Fruit fly (Drosophila melanogaster) whole organism, embryonic: ENCODE results near the gene CG14694.

ENCODE experiments used
- B-H2 ChIP-seq: fragments of 200-800 bp; sonication (Bioruptor generic); optimal IDR thresholded peaks from 2 replicates; lab custom pipeline; 2018; ENCODE audit warnings: missing biosample characterization, mild to moderate bottlenecking, missing genetic modification characterization
- Blimp-1 ChIP-seq: fragments of 200-800 bp; sonication (Bioruptor generic); optimal IDR thresholded peaks from 3 replicates; lab custom pipeline; 2018; ENCODE audit warnings: missing biosample characterization, missing genetic modification characterization, mild to moderate bottlenecking, moderate library complexity, missing genetic modification reagents
- CG10431 ChIP-seq: fragments of 200-800 bp; sonication (Bioruptor generic); optimal IDR thresholded peaks from 3 replicates; lab custom pipeline; 2018; ENCODE audit warnings: missing biosample characterization, mild to moderate bottlenecking, missing genetic modification characterization
- CG11093 ChIP-seq: fragments of 200-800 bp; sonication (Bioruptor generic); IDR thresholded peaks from 3 replicates; pipeline ENCODE4 v1.3.6; 2022; ENCODE audit warnings: missing biosample characterization, missing genetic modification characterization
- CG11398 ChIP-seq: fragments of 200-800 bp; sonication (Bioruptor generic); optimal IDR thresholded peaks from 2 replicates; lab custom pipeline; 2016; ENCODE audit warnings: missing biosample characterization, missing genetic modification characterization
- CG11456 ChIP-seq: fragments of 200-800 bp; sonication (Bioruptor generic); IDR thresholded peaks from 3 replicates; pipeline ENCODE4 v1.3.6; 2022; ENCODE audit warnings: missing biosample characterization, missing genetic modification characterization
- CG13123 ChIP-seq: fragments of 200-800 bp; sonication (Bioruptor generic); optimal IDR thresholded peaks from 2 replicates; lab custom pipeline; 2016; ENCODE audit warnings: missing biosample characterization, missing genetic modification characterization
- CG14667 ChIP-seq: fragments of 200-800 bp; sonication (Bioruptor generic); IDR thresholded peaks from 2 replicates; pipeline ENCODE4 v1.3.6; 2022; ENCODE audit warnings: missing biosample characterization, missing genetic modification characterization
- CG15269 ChIP-seq: fragments of 200-800 bp; sonication (Bioruptor generic); optimal IDR thresholded peaks from 2 replicates; lab custom pipeline; 2018; ENCODE audit warnings: missing biosample characterization, mild to moderate bottlenecking, missing genetic modification characterization, moderate library complexity
- CG15601 ChIP-seq: fragments of 200-800 bp; sonication (Bioruptor generic); optimal IDR thresholded peaks from 3 replicates; lab custom pipeline; 2019; ENCODE audit warnings: missing biosample characterization, mild to moderate bottlenecking, missing genetic modification characterization, moderate library complexity
- CG16779 ChIP-seq: fragments of 200-800 bp; sonication (Bioruptor generic); IDR thresholded peaks from 2 replicates; pipeline ENCODE4 v1.3.6; 2022; ENCODE audit warnings: missing biosample characterization, missing genetic modification characterization
- CG17829 ChIP-seq: fragments of 200-800 bp; optimal IDR thresholded peaks from 2 replicates; lab custom pipeline; 2019; ENCODE audit warnings: missing biosample characterization, mild to moderate bottlenecking, missing genetic modification characterization, moderate library complexity
- CG2712 ChIP-seq: fragments of 200-800 bp; optimal IDR thresholded peaks from 3 replicates; lab custom pipeline; 2019; ENCODE audit warnings: missing biosample characterization, mild to moderate bottlenecking, missing genetic modification characterization, moderate library complexity
- CG31388 ChIP-seq: fragments of 200-800 bp; sonication (Bioruptor generic); optimal IDR thresholded peaks from 2 replicates; lab custom pipeline; 2016; ENCODE audit warnings: missing biosample characterization, missing genetic modification characterization
- CG42726 ChIP-seq: fragments of 200-800 bp; sonication (Bioruptor generic); IDR thresholded peaks from 2 replicates; pipeline ENCODE4 v1.3.6; 2022; ENCODE audit warnings: missing biosample characterization, missing genetic modification characterization; ENCODE audit not compliant: partially characterized antibody
- CG4404 ChIP-seq: fragments of 200-800 bp; sonication (Bioruptor generic); IDR thresholded peaks from 2 replicates; pipeline ENCODE4 v1.3.6; 2022; ENCODE audit warnings: missing biosample characterization, missing genetic modification characterization
- CG4707 ChIP-seq: fragments of 200-800 bp; sonication (Bioruptor generic); optimal IDR thresholded peaks from 2 replicates; lab custom pipeline; 2018; ENCODE audit warnings: missing biosample characterization, mild to moderate bottlenecking, missing genetic modification characterization, moderate library complexity
- CG6791 ChIP-seq: fragments of 200-800 bp; sonication (Bioruptor generic); IDR thresholded peaks from 3 replicates; pipeline ENCODE4 v1.3.6; 2022; ENCODE audit warnings: missing biosample characterization, missing genetic modification characterization; ENCODE audit not compliant: partially characterized antibody
- CG7786 ChIP-seq: fragments of 200-800 bp; sonication (Bioruptor generic); optimal IDR thresholded peaks from 2 replicates; lab custom pipeline; 2016; ENCODE audit warnings: missing biosample characterization, missing genetic modification characterization
- CG7928 ChIP-seq: fragments of 200-800 bp; sonication (Bioruptor generic); optimal IDR thresholded peaks from 2 replicates; lab custom pipeline; 2017; ENCODE audit warnings: missing biosample characterization, mild to moderate bottlenecking, missing genetic modification characterization
- CoRest ChIP-seq: fragments of 200-800 bp; sonication (Bioruptor generic); optimal IDR thresholded peaks from 3 replicates; lab custom pipeline; 2018; ENCODE audit warnings: missing biosample characterization, mild to moderate bottlenecking, missing genetic modification characterization, moderate library complexity
- Dip3 ChIP-seq: fragments of 200-800 bp; sonication (Bioruptor generic); optimal IDR thresholded peaks from 3 replicates; lab custom pipeline; 2016; ENCODE audit warnings: missing biosample characterization, missing genetic modification characterization
- HLH4C ChIP-seq: fragments of 200-800 bp; sonication (Bioruptor generic); IDR thresholded peaks from 3 replicates; pipeline ENCODE4 v1.3.6; 2022; ENCODE audit warnings: missing biosample characterization, missing genetic modification characterization; ENCODE audit not compliant: partially characterized antibody
- HLHmδ ChIP-seq: fragments of 200-800 bp; sonication (Bioruptor generic); optimal IDR thresholded peaks from 2 replicates; lab custom pipeline; 2018; ENCODE audit warnings: missing biosample characterization, mild to moderate bottlenecking, missing genetic modification characterization, moderate library complexity
- Hr78 ChIP-seq, 2 experiments: fragments of 200-800 bp in 1 of 2; fragments of >200 bp in 1 of 2; sonication (Bioruptor generic) in 1 of 2; optimal IDR thresholded peaks; 2 replicates each; lab custom pipeline; 2017 to 2019; ENCODE audit warnings: missing biosample characterization in 2 of 2, missing genetic modification characterization in 2 of 2, mild to moderate bottlenecking in 1 of 2, moderate library complexity in 1 of 2
- Kr ChIP-seq: fragments of 200-800 bp; sonication (Bioruptor generic); optimal IDR thresholded peaks from 2 replicates; lab custom pipeline; 2017; ENCODE audit warnings: missing biosample characterization, mild to moderate bottlenecking, missing genetic modification characterization
- Mrtf ChIP-seq: fragments of 200-800 bp; sonication (Bioruptor generic); IDR thresholded peaks from 3 replicates; pipeline ENCODE4 v1.3.6; 2022; ENCODE audit warnings: missing biosample characterization, missing genetic modification characterization
- Side ChIP-seq: fragments of 200-800 bp; sonication (Bioruptor generic); optimal IDR thresholded peaks from 2 replicates; lab custom pipeline; 2016; ENCODE audit warnings: missing biosample characterization, missing genetic modification characterization
- Stat92E ChIP-seq, 3 experiments: fragments of >200 bp in 2 of 3; fragments of 200-800 bp in 1 of 3; sonication (Bioruptor generic) in 1 of 3; optimal IDR thresholded peaks; 2 replicates each; lab custom pipeline; 2017 to 2019; ENCODE audit warnings: missing biosample characterization in 3 of 3, missing genetic modification characterization in 3 of 3, mild to moderate bottlenecking in 1 of 3, moderate library complexity in 1 of 3
- TFAM ChIP-seq: fragments of 200-800 bp; sonication (Bioruptor generic); optimal IDR thresholded peaks from 2 replicates; lab custom pipeline; 2017; ENCODE audit warnings: missing biosample characterization, missing genetic modification characterization, inconsistent platforms
- Xrp1 ChIP-seq: fragments of 200-800 bp; sonication (Bioruptor generic); IDR thresholded peaks from 2 replicates; pipeline ENCODE4 v1.3.6; 2022; ENCODE audit warnings: missing biosample characterization, missing genetic modification characterization
- ap ChIP-seq: fragments of 200-800 bp; sonication (Bioruptor generic); IDR thresholded peaks from 2 replicates; pipeline ENCODE4 v1.3.6; 2022; ENCODE audit warnings: missing biosample characterization, missing genetic modification characterization
- cato ChIP-seq: fragments of 200-800 bp; sonication (Bioruptor generic); optimal IDR thresholded peaks from 2 replicates; lab custom pipeline; 2016; ENCODE audit warnings: missing biosample characterization, missing genetic modification characterization, borderline replicate concordance
- da ChIP-seq: fragments of 200-800 bp; sonication (Bioruptor generic); optimal IDR thresholded peaks from 2 replicates; lab custom pipeline; 2016; ENCODE audit warnings: missing biosample characterization, missing genetic modification characterization
- gcm2 ChIP-seq: fragments of 200-800 bp; sonication (Bioruptor generic); optimal IDR thresholded peaks from 2 replicates; lab custom pipeline; 2016; ENCODE audit warnings: missing biosample characterization, missing genetic modification characterization
- gfzf ChIP-seq: fragments of 200-800 bp; sonication (Bioruptor generic); optimal IDR thresholded peaks from 2 replicates; lab custom pipeline; 2016; ENCODE audit warnings: missing biosample characterization, mild to moderate bottlenecking, missing genetic modification characterization, moderate library complexity
- gsb-n ChIP-seq: fragments of 200-800 bp; sonication (Bioruptor generic); optimal IDR thresholded peaks from 3 replicates; lab custom pipeline; 2018; ENCODE audit warnings: missing biosample characterization, mild to moderate bottlenecking, missing genetic modification characterization
- hb ChIP-seq: fragments of 200-800 bp; sonication (Bioruptor generic); IDR thresholded peaks from 3 replicates; pipeline ENCODE4 v1.3.6; 2022; ENCODE audit warnings: missing biosample characterization, missing genetic modification characterization; ENCODE audit not compliant: partially characterized antibody
- her ChIP-seq: fragments of 200-800 bp; sonication (Bioruptor generic); optimal IDR thresholded peaks from 2 replicates; lab custom pipeline; 2016; ENCODE audit warnings: missing biosample characterization, missing genetic modification characterization
- luna ChIP-seq: fragments of 200-800 bp; sonication (Bioruptor generic); optimal IDR thresholded peaks from 2 replicates; lab custom pipeline; 2016; ENCODE audit warnings: missing biosample characterization, missing genetic modification characterization
- maf-S ChIP-seq: fragments of 200-800 bp; sonication (Bioruptor generic); optimal IDR thresholded peaks from 2 replicates; lab custom pipeline; 2016; ENCODE audit warnings: missing biosample characterization, missing genetic modification characterization
- pb ChIP-seq: fragments of 200-800 bp; sonication (Bioruptor generic); optimal IDR thresholded peaks from 3 replicates; lab custom pipeline; 2016; ENCODE audit warnings: missing biosample characterization, missing genetic modification characterization
- pnt ChIP-seq: fragments of 200-800 bp; sonication (Bioruptor generic); optimal IDR thresholded peaks from 3 replicates; lab custom pipeline; 2016; ENCODE audit warnings: missing biosample characterization, missing genetic modification characterization
- sc ChIP-seq, 3 experiments: fragments of >200 bp in 2 of 3; fragments of 200-800 bp in 1 of 3; sonication (Bioruptor generic) in 1 of 3; optimal IDR thresholded peaks; 2 replicates in 2 of 3; 3 replicates in 1 of 3; lab custom pipeline; 2017; ENCODE audit warnings: mild to moderate bottlenecking in 1 of 3, missing biosample characterization in 1 of 3, missing genetic modification characterization in 1 of 3, missing genetic modification reagents in 1 of 3
- slou ChIP-seq: fragments of 200-800 bp; sonication (Bioruptor generic); optimal IDR thresholded peaks from 3 replicates; lab custom pipeline; 2016; ENCODE audit warnings: missing biosample characterization, missing genetic modification characterization
- tll ChIP-seq, 2 experiments: fragments of 200-800 bp in 1 of 2; fragments of >200 bp in 1 of 2; sonication (Bioruptor generic) in 1 of 2; optimal IDR thresholded peaks; 2 replicates each; lab custom pipeline; 2017 to 2019; ENCODE audit warnings: missing biosample characterization in 2 of 2, missing genetic modification characterization in 2 of 2, mild to moderate bottlenecking in 1 of 2, moderate library complexity in 1 of 2
- yki ChIP-seq: fragments of >200 bp; optimal IDR thresholded peaks from 3 replicates; lab custom pipeline; 2018
- zen ChIP-seq: fragments of 200-800 bp; sonication (Bioruptor generic); optimal IDR thresholded peaks from 3 replicates; lab custom pipeline; 2018; ENCODE audit warnings: missing biosample characterization, mild to moderate bottlenecking, missing genetic modification characterization, moderate library complexity
- zfh1 ChIP-seq: fragments of 200-800 bp; sonication (Bioruptor generic); IDR thresholded peaks from 3 replicates; pipeline ENCODE4 v1.3.6; 2022; ENCODE audit warnings: missing biosample characterization, missing genetic modification characterization

CG14694 gene

dm6 chr3R:10868427-10868962 is 8.9 kb upstream of the CG14694 start, which contains the start of the genes SelR and Tsp86D (continued):
- TF ChIP-seq CG15269 (tag; lab: Kevin White, UChicago) = peak; percentile 35
- peak; percentile 72 for TF ChIP-seq CG42726 (GFP tag; lab: Robert Waterston, UW)
- TF ChIP-seq HLHmδ (GFP tag; lab: Kevin White, UChicago) = peak; percentile 78
- no peak for TF ChIP-seq Dip3
- TF ChIP-seq Xrp1 = no peak
- TF ChIP-seq CG6791 = peak; percentile 64; the same call in 2 of the 3 replicates
- TF ChIP-seq slou = no peak
- TF ChIP-seq gfzf (GFP tag; lab: Kevin White, UChicago) = peak; percentile 66
- no peak for TF ChIP-seq cato (GFP tag; lab: Kevin White, UChicago)
- TF ChIP-seq HLH4C = peak; percentile 48; the same call in 1 of the 3 replicates
- no peak for TF ChIP-seq yki (lab: Kevin White, UChicago)
- peak in 1 of 2 experiments; percentile 8 for TF ChIP-seq tll (GFP tag; optimal IDR thresholded peaks at IDR 0.05; lab: Kevin White, UChicago)
- TF ChIP-seq Hr78 (GFP tag; optimal IDR thresholded peaks at IDR 0.05; lab: Kevin White, UChicago) = no peak
- TF ChIP-seq luna (GFP tag; lab: Kevin White, UChicago) = no peak
- TF ChIP-seq ap = no peak
- TF ChIP-seq CG10431 (GFP tag; lab: Kevin White, UChicago) = peak; percentile 25
- TF ChIP-seq CG16779 (GFP tag; lab: Robert Waterston, UW) = no peak
- TF ChIP-seq CG11093 (GFP tag; lab: Robert Waterston, UW) = no peak
- no peak for TF ChIP-seq gcm2
- no peak for TF ChIP-seq CG31388 (GFP tag; lab: Kevin White, UChicago)
- no peak for TF ChIP-seq CG4707 (GFP tag; lab: Kevin White, UChicago)
- peak in 1 of 3 experiments; percentile 60 for TF ChIP-seq Stat92E (GFP tag; optimal IDR thresholded peaks at IDR 0.05; lab: Kevin White, UChicago)
- no peak for TF ChIP-seq CG11456 (GFP tag; lab: Robert Waterston, UW)
- TF ChIP-seq gsb-n (tag; lab: Kevin White, UChicago) = peak; percentile 16
- TF ChIP-seq hb = 0 out of 3 replicates have a peak, but pooled peaks have one; percentile 28
- no peak for TF ChIP-seq Kr (GFP tag; lab: Kevin White, UChicago)
- no peak for TF ChIP-seq pnt (GFP tag; lab: Kevin White, UChicago)
- TF ChIP-seq sc (optimal IDR thresholded peaks at IDR 0.05; lab: Kevin White, UChicago) = no peak
- TF ChIP-seq sc (GFP tag; optimal IDR thresholded peaks at IDR 0.05; lab: Kevin White, UChicago) = no peak
- no peak for TF ChIP-seq Blimp-1 (GFP tag; lab: Kevin White, UChicago)
- peak; percentile 75 for TF ChIP-seq da (GFP tag; lab: Kevin White, UChicago)
- TF ChIP-seq CG2712 = peak; percentile 58
- TF ChIP-seq pb = no peak
- TF ChIP-seq CG13123 (GFP tag; lab: Kevin White, UChicago) = no peak
- peak; percentile 66 for TF ChIP-seq zen
- TF ChIP-seq CG14667 = no peak
- TF ChIP-seq CG7786 (GFP tag; lab: Kevin White, UChicago) = no peak
- peak; percentile 84 for TF ChIP-seq B-H2 (GFP tag; lab: Kevin White, UChicago)
- TF ChIP-seq CG7928 = peak; percentile 22
- no peak for TF ChIP-seq zfh1
- peak; percentile 32 for TF ChIP-seq CG15601 (tag; lab: Kevin White, UChicago)
- no peak for TF ChIP-seq TFAM (GFP tag; lab: Kevin White, UChicago)
- TF ChIP-seq Side = no peak
- no peak for TF ChIP-seq CG4404 (GFP tag; lab: Robert Waterston, UW)
- peak; percentile 20 for TF ChIP-seq CoRest (tag; lab: Kevin White, UChicago)
- peak; percentile 75 for TF ChIP-seq CG17829
- TF ChIP-seq CG11398 = no peak
- no peak for TF ChIP-seq maf-S (GFP tag; lab: Kevin White, UChicago)
- TF ChIP-seq her (GFP tag; lab: Kevin White, UChicago) = peak; percentile 15
- TF ChIP-seq Mrtf = no peak
